Fruit fly (Drosophila melanogaster) whole organism, embryonic: ENCODE results near the gene Cfp1.
A peak's percentile ranks its signal among the peaks of the same experiment; 100 is the strongest.

Source experiments
- ATbp ChIP-seq: fragments of 200-800 bp; sonication (Bioruptor generic); optimal IDR thresholded peaks from 2 replicates; lab custom pipeline; 2017; ENCODE audit warnings: missing biosample characterization, mild to moderate bottlenecking, missing genetic modification characterization, missing genetic modification reagents
- CG10267 ChIP-seq: fragments of 200-800 bp; sonication (Bioruptor generic); optimal IDR thresholded peaks from 2 replicates; lab custom pipeline; 2018; ENCODE audit warnings: missing biosample characterization, mild to moderate bottlenecking, missing genetic modification characterization, moderate library complexity
- CG10979 ChIP-seq: fragments of 200-800 bp; sonication (Bioruptor generic); optimal IDR thresholded peaks from 2 replicates; lab custom pipeline; 2018; ENCODE audit warnings: missing biosample characterization, mild to moderate bottlenecking, missing genetic modification characterization, moderate library complexity
- CG11247 ChIP-seq: fragments of 200-800 bp; sonication (Bioruptor generic); IDR thresholded peaks from 2 replicates; pipeline ENCODE4 v1.3.6; 2022; ENCODE audit warnings: missing biosample characterization, missing genetic modification characterization
- CG12744 ChIP-seq: fragments of 200-800 bp; sonication (Bioruptor generic); optimal IDR thresholded peaks from 2 replicates; lab custom pipeline; 2016; ENCODE audit warnings: missing biosample characterization, missing genetic modification characterization
- CG13123 ChIP-seq: fragments of 200-800 bp; sonication (Bioruptor generic); optimal IDR thresholded peaks from 2 replicates; lab custom pipeline; 2016; ENCODE audit warnings: missing biosample characterization, missing genetic modification characterization
- CG15269 ChIP-seq: fragments of 200-800 bp; sonication (Bioruptor generic); optimal IDR thresholded peaks from 2 replicates; lab custom pipeline; 2018; ENCODE audit warnings: missing biosample characterization, mild to moderate bottlenecking, missing genetic modification characterization, moderate library complexity
- CG15479 ChIP-seq: fragments of 200-800 bp; sonication (Bioruptor generic); optimal IDR thresholded peaks from 3 replicates; lab custom pipeline; 2019; ENCODE audit warnings: missing biosample characterization, mild to moderate bottlenecking, missing genetic modification characterization, moderate library complexity
- CG17359 ChIP-seq: fragments of 200-800 bp; sonication (Bioruptor generic); optimal IDR thresholded peaks from 3 replicates; lab custom pipeline; 2018; ENCODE audit warnings: missing biosample characterization, mild to moderate bottlenecking, missing genetic modification characterization, moderate library complexity
- CG2712 ChIP-seq: fragments of 200-800 bp; optimal IDR thresholded peaks from 3 replicates; lab custom pipeline; 2019; ENCODE audit warnings: missing biosample characterization, mild to moderate bottlenecking, missing genetic modification characterization, moderate library complexity
- CG2875 ChIP-seq: fragments of 200-800 bp; sonication (Bioruptor generic); optimal IDR thresholded peaks from 2 replicates; lab custom pipeline; 2017; ENCODE audit warnings: missing biosample characterization, mild to moderate bottlenecking, missing genetic modification characterization, missing genetic modification reagents
- CG3065 ChIP-seq: fragments of 200-800 bp; sonication (Bioruptor generic); optimal IDR thresholded peaks from 2 replicates; lab custom pipeline; 2016; ENCODE audit warnings: missing biosample characterization, missing genetic modification characterization
- CG31365 ChIP-seq: fragments of 200-800 bp; sonication (Bioruptor generic); optimal IDR thresholded peaks from 2 replicates; lab custom pipeline; 2018; ENCODE audit warnings: missing biosample characterization, mild to moderate bottlenecking, missing genetic modification characterization
- CG31441 ChIP-seq: fragments of 200-800 bp; sonication (Bioruptor generic); IDR thresholded peaks from 2 replicates; pipeline ENCODE4 v1.3.6; 2022; ENCODE audit warnings: missing biosample characterization, missing genetic modification characterization
- CG3995 ChIP-seq: fragments of 200-800 bp; sonication (Bioruptor generic); optimal IDR thresholded peaks from 3 replicates; lab custom pipeline; 2016; ENCODE audit warnings: missing biosample characterization, missing genetic modification characterization
- CG4707 ChIP-seq: fragments of 200-800 bp; sonication (Bioruptor generic); optimal IDR thresholded peaks from 2 replicates; lab custom pipeline; 2018; ENCODE audit warnings: missing biosample characterization, mild to moderate bottlenecking, missing genetic modification characterization, moderate library complexity
- CG5180 ChIP-seq: fragments of 200-800 bp; sonication (Bioruptor generic); optimal IDR thresholded peaks from 3 replicates; lab custom pipeline; 2017; ENCODE audit warnings: missing biosample characterization, missing genetic modification characterization, mild to moderate bottlenecking, moderate library complexity, missing genetic modification reagents
- CG7372 ChIP-seq: fragments of 200-800 bp; sonication (Bioruptor generic); IDR thresholded peaks from 2 replicates; pipeline ENCODE4 v1.3.6; 2022; ENCODE audit warnings: missing biosample characterization, missing genetic modification characterization
- CG7928 ChIP-seq: fragments of 200-800 bp; sonication (Bioruptor generic); optimal IDR thresholded peaks from 2 replicates; lab custom pipeline; 2017; ENCODE audit warnings: missing biosample characterization, mild to moderate bottlenecking, missing genetic modification characterization
- CG7963 ChIP-seq: fragments of 200-800 bp; sonication (Bioruptor generic); IDR thresholded peaks from 3 replicates; pipeline ENCODE4 v1.3.6; 2022; ENCODE audit warnings: missing biosample characterization, missing genetic modification characterization; ENCODE audit not compliant: partially characterized antibody
- CG7987 ChIP-seq: fragments of 200-800 bp; sonication (Bioruptor generic); optimal IDR thresholded peaks from 2 replicates; lab custom pipeline; 2018; ENCODE audit warnings: missing biosample characterization, mild to moderate bottlenecking, missing genetic modification characterization, moderate library complexity
- CG8388 ChIP-seq: fragments of 200-800 bp; sonication (Bioruptor generic); optimal IDR thresholded peaks from 2 replicates; lab custom pipeline; 2019; ENCODE audit warnings: missing biosample characterization, mild to moderate bottlenecking, missing genetic modification characterization, moderate library complexity
- CG8765 ChIP-seq: fragments of 200-800 bp; sonication (Bioruptor generic); IDR thresholded peaks from 2 replicates; pipeline ENCODE4 v1.3.6; 2022; ENCODE audit warnings: missing biosample characterization, missing genetic modification characterization
- CG9876 ChIP-seq: fragments of 200-800 bp; sonication (Bioruptor generic); optimal IDR thresholded peaks from 2 replicates; lab custom pipeline; 2016; ENCODE audit warnings: missing biosample characterization, missing genetic modification characterization
- CG9932 ChIP-seq: fragments of 200-800 bp; sonication (Bioruptor generic); IDR thresholded peaks from 2 replicates; pipeline ENCODE4 v1.3.6; 2022; ENCODE audit warnings: missing biosample characterization, missing genetic modification characterization
- D19A ChIP-seq: fragments of 200-800 bp; optimal IDR thresholded peaks from 3 replicates; lab custom pipeline; 2019; ENCODE audit warnings: missing biosample characterization, mild to moderate bottlenecking, missing genetic modification characterization, moderate library complexity
- Eip74EF ChIP-seq, 2 experiments: fragments of 200-800 bp in 1 of 2; fragments of >200 bp in 1 of 2; sonication (Bioruptor generic) in 1 of 2; optimal IDR thresholded peaks; 2 replicates each; lab custom pipeline; 2017 to 2019; ENCODE audit warnings: missing biosample characterization in 2 of 2, missing genetic modification characterization in 2 of 2, mild to moderate bottlenecking in 1 of 2, moderate library complexity in 1 of 2
- Ets65A ChIP-seq: fragments of 200-800 bp; sonication (Bioruptor generic); peaks from one replicate; lab custom pipeline; 2016; ENCODE audit warnings: missing biosample characterization, missing genetic modification characterization
- Fer3 ChIP-seq: fragments of 200-800 bp; sonication (Bioruptor generic); optimal IDR thresholded peaks from 2 replicates; lab custom pipeline; 2018; ENCODE audit warnings: missing biosample characterization, mild to moderate bottlenecking, missing genetic modification characterization, moderate library complexity
- Hey ChIP-seq: fragments of 200-800 bp; sonication (Bioruptor generic); optimal IDR thresholded peaks from 3 replicates; lab custom pipeline; 2018; ENCODE audit warnings: missing biosample characterization, mild to moderate bottlenecking, missing genetic modification characterization
- HmgD ChIP-seq: fragments of 200-800 bp; sonication (Bioruptor generic); optimal IDR thresholded peaks from 3 replicates; lab custom pipeline; 2016; ENCODE audit warnings: missing biosample characterization, missing genetic modification characterization
- Jarid2 ChIP-seq: fragments of 200-800 bp; sonication (Bioruptor generic); optimal IDR thresholded peaks from 3 replicates; lab custom pipeline; 2017; ENCODE audit warnings: mild to moderate bottlenecking, missing biosample characterization, missing genetic modification reagents, missing genetic modification characterization
- NC2β ChIP-seq: fragments of 200-800 bp; sonication (Bioruptor generic); optimal IDR thresholded peaks from 2 replicates; lab custom pipeline; 2016; ENCODE audit warnings: missing biosample characterization, missing genetic modification characterization
- NK7.1 ChIP-seq: fragments of 200-800 bp; sonication (Bioruptor generic); optimal IDR thresholded peaks from 3 replicates; lab custom pipeline; 2016; ENCODE audit warnings: missing biosample characterization, missing genetic modification characterization
- Rx ChIP-seq: fragments of 200-800 bp; sonication (Bioruptor generic); IDR thresholded peaks from 2 replicates; pipeline ENCODE4 v1.3.6; 2022; ENCODE audit warnings: missing biosample characterization, missing genetic modification characterization
- ab ChIP-seq: fragments of 200-800 bp; sonication (Bioruptor generic); optimal IDR thresholded peaks from 2 replicates; lab custom pipeline; 2016; ENCODE audit warnings: missing biosample characterization, missing genetic modification characterization
- ara ChIP-seq: fragments of 200-800 bp; sonication (Bioruptor generic); IDR thresholded peaks from 2 replicates; pipeline ENCODE4 v1.3.6; 2022; ENCODE audit warnings: missing biosample characterization, missing genetic modification characterization
- fd64A ChIP-seq: fragments of 200-800 bp; sonication (Bioruptor generic); optimal IDR thresholded peaks from 3 replicates; lab custom pipeline; 2018; ENCODE audit warnings: missing biosample characterization, mild to moderate bottlenecking, missing genetic modification characterization
- fru ChIP-seq: fragments of >200 bp; optimal IDR thresholded peaks from 2 replicates; lab custom pipeline; 2017
- grn ChIP-seq: fragments of 200-800 bp; sonication (Bioruptor generic); optimal IDR thresholded peaks from 3 replicates; lab custom pipeline; 2017; ENCODE audit warnings: missing biosample characterization, missing genetic modification characterization
- jigr1 ChIP-seq: fragments of 200-800 bp; sonication (Bioruptor generic); IDR thresholded peaks from 3 replicates; pipeline ENCODE4 v1.3.6; 2022; ENCODE audit warnings: missing biosample characterization, missing genetic modification characterization
- maf-S ChIP-seq: fragments of 200-800 bp; sonication (Bioruptor generic); optimal IDR thresholded peaks from 2 replicates; lab custom pipeline; 2016; ENCODE audit warnings: missing biosample characterization, missing genetic modification characterization
- pzg ChIP-seq: fragments of 200-800 bp; sonication (Bioruptor generic); optimal IDR thresholded peaks from 3 replicates; lab custom pipeline; 2018; ENCODE audit warnings: missing biosample characterization, mild to moderate bottlenecking, missing genetic modification characterization, moderate library complexity
- ranshi ChIP-seq: fragments of 200-800 bp; sonication (Bioruptor generic); IDR thresholded peaks from 2 replicates; pipeline ENCODE4 v1.3.6; 2022; ENCODE audit warnings: missing biosample characterization, missing genetic modification characterization
- rib ChIP-seq: fragments of 200-800 bp; sonication (Bioruptor generic); IDR thresholded peaks from 2 replicates; pipeline ENCODE4 v1.3.6; 2022; ENCODE audit warnings: missing biosample characterization, missing genetic modification characterization
- sens ChIP-seq: fragments of 200-800 bp; sonication (Bioruptor generic); peaks from one replicate; lab custom pipeline; 2016; ENCODE audit warnings: missing biosample characterization, missing genetic modification characterization
- slbo ChIP-seq: fragments of 200-800 bp; sonication (Bioruptor generic); IDR thresholded peaks from 2 replicates; pipeline ENCODE4 v1.3.6; 2022; ENCODE audit warnings: missing biosample characterization, missing genetic modification characterization
- sna ChIP-seq: fragments of 200-800 bp; sonication (Bioruptor generic); IDR thresholded peaks from 2 replicates; pipeline ENCODE4 v1.3.6; 2022; ENCODE audit warnings: missing biosample characterization, missing genetic modification characterization; ENCODE audit not compliant: partially characterized antibody
- tin ChIP-seq: fragments of 200-800 bp; sonication (Bioruptor generic); optimal IDR thresholded peaks from 3 replicates; lab custom pipeline; 2016; ENCODE audit warnings: missing biosample characterization, missing genetic modification characterization
- tio ChIP-seq: fragments of 200-800 bp; sonication (Bioruptor generic); optimal IDR thresholded peaks from 2 replicates; lab custom pipeline; 2017; ENCODE audit warnings: missing biosample characterization, missing genetic modification characterization, inconsistent platforms
- vvl ChIP-seq: fragments of 200-800 bp; sonication (Bioruptor generic); IDR thresholded peaks from 2 replicates; pipeline ENCODE4 v1.3.6; 2022; ENCODE audit warnings: missing biosample characterization, missing genetic modification characterization

Cfp1 gene

dm6 chrX:9297661-9298433 lies 25.1 kb upstream of the Cfp1 start (continued):
- no peak for TF ChIP-seq ara (GFP tag; lab: Robert Waterston, UW)
- no peak for TF ChIP-seq CG7372
- TF ChIP-seq CG7928 (GFP tag; lab: Kevin White, UChicago) = no peak
- no peak for TF ChIP-seq CG7963 (GFP tag; lab: Robert Waterston, UW)
- TF ChIP-seq ranshi = no peak
- TF ChIP-seq Eip74EF (GFP tag; optimal IDR thresholded peaks at IDR 0.05; lab: Kevin White, UChicago) = no peak
- peak; percentile 25 for TF ChIP-seq Ets65A (GFP tag; lab: Kevin White, UChicago)
- peak; percentile 58 for TF ChIP-seq CG9932 (GFP tag; lab: Robert Waterston, UW)
- TF ChIP-seq CG2875 = no peak
- TF ChIP-seq fru (lab: Kevin White, UChicago) = no peak
- TF ChIP-seq ab = no peak
- no peak for TF ChIP-seq tio
- TF ChIP-seq CG4707 (GFP tag; lab: Kevin White, UChicago) = no peak
- no peak for TF ChIP-seq maf-S (GFP tag; lab: Kevin White, UChicago)
- no peak for TF ChIP-seq vvl (GFP tag; lab: Robert Waterston, UW)
- TF ChIP-seq CG8388 (GFP tag; lab: Kevin White, UChicago) = no peak
- peak; percentile 36 for TF ChIP-seq CG15269 (tag; lab: Kevin White, UChicago)
- no peak for TF ChIP-seq CG3065 (GFP tag; lab: Kevin White, UChicago)
- no peak for TF ChIP-seq Jarid2
- TF ChIP-seq slbo = no peak
- no peak for TF ChIP-seq CG7987 (GFP tag; lab: Kevin White, UChicago)
- TF ChIP-seq pzg = no peak
- no peak for TF ChIP-seq jigr1 (GFP tag; lab: Robert Waterston, UW)
- no peak for TF ChIP-seq CG31441 (GFP tag; lab: Robert Waterston, UW)
- no peak for TF ChIP-seq fd64A (GFP tag; lab: Kevin White, UChicago)
- TF ChIP-seq CG11247 (GFP tag; lab: Robert Waterston, UW) = no peak
- no peak for TF ChIP-seq ATbp

dm6 chrX:9296518-9296917 lies 23.8 kb upstream of the Cfp1 start:
- TF ChIP-seq CG5180 (GFP tag; lab: Kevin White, UChicago) (no peak), CG10267 (tag; lab: Kevin White, UChicago) (no peak), HmgD (no peak), NC2β (GFP tag; lab: Kevin White, UChicago) (no peak), ATbp (no peak), NK7.1 (no peak), grn (no peak), CG17359 (tag; lab: Kevin White, UChicago) (no peak), Hey (tag; lab: Kevin White, UChicago) (no peak), CG10979 (no peak), D19A (tag; lab: Kevin White, UChicago) (no peak), tin (no peak)

dm6 chrX:9295518-9295917 lies 22.8 kb upstream of the Cfp1 start:
- no peak for TF ChIP-seq CG9876 (GFP tag; lab: Kevin White, UChicago)
- no peak for TF ChIP-seq CG3995 (GFP tag; lab: Kevin White, UChicago)
- TF ChIP-seq rib (GFP tag; lab: Robert Waterston, UW) = no peak
- TF ChIP-seq CG15479 (GFP tag; lab: Kevin White, UChicago) = no peak
- TF ChIP-seq sna (GFP tag; lab: Robert Waterston, UW) = no peak
- TF ChIP-seq Fer3 (tag; lab: Kevin White, UChicago) = no peak
- TF ChIP-seq CG8765 (GFP tag; lab: Robert Waterston, UW) = no peak; the same call in 1 of the 2 replicates
- no peak for TF ChIP-seq CG7963 (GFP tag; lab: Robert Waterston, UW)
- peak; percentile 57 for TF ChIP-seq CG2712 (tag; lab: Kevin White, UChicago)
- peak; percentile 84 for TF ChIP-seq sens (GFP tag; lab: Kevin White, UChicago)
- TF ChIP-seq Rx (GFP tag; lab: Robert Waterston, UW) = no peak
- TF ChIP-seq CG12744 = no peak
- no peak for TF ChIP-seq CG13123 (GFP tag; lab: Kevin White, UChicago)
- no peak for TF ChIP-seq CG31365 (tag; lab: Kevin White, UChicago)
